Fruit fly (Drosophila melanogaster) whole organism, pupa: Measurements from ENCODE around the gene CG34030.
A peak's percentile ranks its signal among the peaks of the same experiment; 100 is the strongest.

Experiments
- CG10348 ChIP-seq: fragments of 200-800 bp; sonication (Bioruptor generic); IDR thresholded peaks from 2 replicates; pipeline ENCODE4 v1.3.6; 2022; ENCODE audit warnings: missing biosample characterization, missing genetic modification characterization
- CG12605 ChIP-seq: fragments of 200-800 bp; sonication (Bioruptor generic); IDR thresholded peaks from 2 replicates; pipeline ENCODE4 v1.3.6; 2022; ENCODE audit warnings: missing biosample characterization, missing genetic modification characterization
- CG13204 ChIP-seq: fragments of 200-800 bp; sonication (Bioruptor generic); optimal IDR thresholded peaks from 2 replicates; lab custom pipeline; 2018; ENCODE audit warnings: missing biosample characterization, mild to moderate bottlenecking, missing genetic modification characterization, moderate library complexity
- CG14655 ChIP-seq: fragments of 200-800 bp; sonication (Bioruptor generic); optimal IDR thresholded peaks from 3 replicates; lab custom pipeline; 2017; ENCODE audit warnings: mild to moderate bottlenecking, missing biosample characterization, missing genetic modification reagents, missing genetic modification characterization
- CG15710 ChIP-seq: fragments of 200-800 bp; sonication (Bioruptor generic); optimal IDR thresholded peaks from 2 replicates; lab custom pipeline; 2018; ENCODE audit warnings: missing biosample characterization, mild to moderate bottlenecking, missing genetic modification characterization, moderate library complexity
- CG17806 ChIP-seq: fragments of 200-800 bp; sonication (Bioruptor generic); optimal IDR thresholded peaks from 2 replicates; lab custom pipeline; 2018; ENCODE audit warnings: missing biosample characterization, mild to moderate bottlenecking, missing genetic modification characterization, moderate library complexity
- CG32121 ChIP-seq: fragments of 200-800 bp; sonication (Bioruptor generic); IDR thresholded peaks from 2 replicates; pipeline ENCODE4 v1.3.6; 2022; ENCODE audit warnings: missing biosample characterization, missing genetic modification characterization
- CG34367 ChIP-seq: fragments of 200-800 bp; sonication (Bioruptor generic); optimal IDR thresholded peaks from 2 replicates; lab custom pipeline; 2018; ENCODE audit warnings: missing biosample characterization, mild to moderate bottlenecking, missing genetic modification characterization
- CG4496 ChIP-seq: fragments of 200-800 bp; sonication (Bioruptor generic); IDR thresholded peaks from 3 replicates; pipeline ENCODE4 v1.3.6; 2022; ENCODE audit warnings: missing biosample characterization, missing genetic modification characterization
- CG8159 ChIP-seq: fragments of 200-800 bp; sonication (Bioruptor generic); optimal IDR thresholded peaks from 3 replicates; lab custom pipeline; 2018; ENCODE audit warnings: missing biosample characterization, mild to moderate bottlenecking, missing genetic modification characterization, moderate library complexity
- CG8301 ChIP-seq: fragments of 200-800 bp; sonication (Bioruptor generic); optimal IDR thresholded peaks from 2 replicates; lab custom pipeline; 2018; ENCODE audit warnings: missing biosample characterization, mild to moderate bottlenecking, missing genetic modification characterization
- CG9948 ChIP-seq: fragments of 200-800 bp; sonication (Bioruptor generic); optimal IDR thresholded peaks from 2 replicates; lab custom pipeline; 2018; ENCODE audit warnings: missing biosample characterization, mild to moderate bottlenecking, missing genetic modification characterization, moderate library complexity
- D1 ChIP-seq: fragments of 200-800 bp; sonication (Bioruptor generic); optimal IDR thresholded peaks from 2 replicates; lab custom pipeline; 2018; ENCODE audit warnings: missing biosample characterization, mild to moderate bottlenecking, missing genetic modification characterization, moderate library complexity
- EcR ChIP-seq: fragments of 200-800 bp; sonication (Bioruptor generic); optimal IDR thresholded peaks from 3 replicates; lab custom pipeline; 2019; ENCODE audit warnings: missing biosample characterization, missing genetic modification characterization, mild to moderate bottlenecking, moderate library complexity, missing genetic modification reagents
- Ets98B ChIP-seq: fragments of 200-800 bp; sonication (Bioruptor generic); IDR thresholded peaks from 2 replicates; pipeline ENCODE4 v1.3.6; 2022; ENCODE audit warnings: missing biosample characterization, missing genetic modification characterization
- Pif1A ChIP-seq: fragments of 200-800 bp; sonication (Bioruptor generic); optimal IDR thresholded peaks from 3 replicates; lab custom pipeline; 2016; ENCODE audit warnings: missing biosample characterization, missing genetic modification characterization
- Pif1B ChIP-seq: fragments of 200-800 bp; sonication (Bioruptor generic); optimal IDR thresholded peaks from 3 replicates; lab custom pipeline; 2016; ENCODE audit warnings: missing biosample characterization, missing genetic modification characterization
- Snoo ChIP-seq: fragments of 200-800 bp; sonication (Bioruptor generic); optimal IDR thresholded peaks from 3 replicates; lab custom pipeline; 2017; ENCODE audit warnings: missing biosample characterization, mild to moderate bottlenecking, missing genetic modification characterization, inconsistent platforms
- fd96Ca ChIP-seq: fragments of 200-800 bp; sonication (Bioruptor generic); IDR thresholded peaks from 3 replicates; pipeline ENCODE4 v1.3.6; 2022; ENCODE audit warnings: missing biosample characterization, missing genetic modification characterization
- gl ChIP-seq: fragments of 200-800 bp; sonication (Bioruptor generic); optimal IDR thresholded peaks from 2 replicates; lab custom pipeline; 2018; ENCODE audit warnings: missing biosample characterization, mild to moderate bottlenecking, missing genetic modification characterization
- rn ChIP-seq: fragments of 200-800 bp; sonication (Bioruptor generic); IDR thresholded peaks from 2 replicates; pipeline ENCODE4 v1.3.6; 2022; ENCODE audit warnings: missing biosample characterization, missing genetic modification characterization

CG34030 gene

dm6 chr3L:7075147-7075546 is at the start of gene CG34030:
CG34030 (minus strand) TSS chr3L:7075247.
- TF ChIP-seq Ets98B (GFP tag; lab: Robert Waterston, UW) (no peak), CG8301 (tag; lab: Kevin White, UChicago) (no peak), CG12605 (no peak), fd96Ca (no peak), CG15710 (tag; lab: Kevin White, UChicago) (no peak), D1 (tag; lab: Kevin White, UChicago) (no peak), CG34367 (no peak), CG4496 (no peak), CG32121 (GFP tag; lab: Robert Waterston, UW) (no peak), rn (no peak), CG13204 (GFP tag; lab: Kevin White, UChicago) (no peak), CG17806 (tag; lab: Kevin White, UChicago) (no peak)

dm6 chr3L:7122136-7122535 is 47.1 kb upstream of the CG34030 start:
- TF ChIP-seq CG9948 (tag; lab: Kevin White, UChicago) (no peak), CG17806 (tag; lab: Kevin White, UChicago) (no peak), Pif1A (no peak), rn (no peak), Snoo (tag; lab: Kevin White, UChicago) (no peak)

dm6 chr3L:7115944-7116343 is 40.9 kb upstream of the CG34030 start:
- TF ChIP-seq EcR (GFP tag; lab: Kevin White, UChicago) (no peak), CG14655 (no peak), Snoo (tag; lab: Kevin White, UChicago) (no peak), CG4496 (no peak), CG15710 (tag; lab: Kevin White, UChicago) (no peak), D1 (tag; lab: Kevin White, UChicago) (no peak)
- TF ChIP-seq, all 21 proteins: peak for 0

dm6 chr3L:7113010-7113409 is 38.0 kb upstream of the CG34030 start:
- TF ChIP-seq Pif1B (GFP tag; lab: Kevin White, UChicago) (no peak), CG12605 (no peak), rn (no peak), gl (tag; lab: Kevin White, UChicago) (peak; percentile 15), Pif1A (peak; percentile 65), CG14655 (peak; percentile 22), Snoo (tag; lab: Kevin White, UChicago) (no peak), CG17806 (tag; lab: Kevin White, UChicago) (peak; percentile 61), CG10348 (no peak), CG4496 (0 out of 3 replicates have a peak, but pooled peaks have one; percentile 32), Ets98B (GFP tag; lab: Robert Waterston, UW) (no peak), CG34367 (peak; percentile 56), D1 (tag; lab: Kevin White, UChicago) (peak; percentile 34), CG9948 (tag; lab: Kevin White, UChicago) (peak; percentile 60), EcR (GFP tag; lab: Kevin White, UChicago) (peak; percentile 90), CG32121 (GFP tag; lab: Robert Waterston, UW) (no peak), CG8159 (tag; lab: Kevin White, UChicago) (peak; percentile 72), CG15710 (tag; lab: Kevin White, UChicago) (peak; percentile 75), CG13204 (GFP tag; lab: Kevin White, UChicago) (peak; percentile 31), CG8301 (tag; lab: Kevin White, UChicago) (no peak), fd96Ca (no peak)

DNA sequence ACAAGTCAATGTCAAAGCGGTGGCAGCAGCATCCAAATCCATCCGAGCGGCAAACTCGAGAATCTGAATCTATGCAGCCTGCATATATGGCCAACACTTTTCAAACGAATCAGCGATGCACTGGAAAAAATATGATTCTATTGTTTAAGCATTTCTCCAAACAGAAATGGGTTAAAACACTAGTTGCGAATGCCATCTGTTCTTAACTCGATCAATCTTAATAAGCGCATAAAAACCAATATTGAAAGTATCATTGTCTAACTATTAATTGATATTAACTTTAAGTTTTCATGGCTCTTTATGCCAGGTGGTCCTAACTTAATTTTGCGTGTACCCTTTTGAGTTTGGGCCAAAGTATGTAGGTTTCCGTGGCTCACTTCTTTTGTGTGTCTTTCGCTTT is 30.6 kb upstream of the CG34030 start:
- peak; percentile 27 for TF ChIP-seq CG14655
- TF ChIP-seq CG8301 (tag; lab: Kevin White, UChicago): no peak
- TF ChIP-seq, all 21 proteins: peak for 1

dm6 chr3L:7104485-7104884 is 29.4 kb upstream of the CG34030 start:
- TF ChIP-seq gl (tag; lab: Kevin White, UChicago) (no peak), Snoo (tag; lab: Kevin White, UChicago) (no peak)

- TF ChIP-seq CG10348 (no peak), Pif1A (no peak), D1 (tag; lab: Kevin White, UChicago) (no peak), CG14655 (peak; percentile 13), CG34367 (no peak), Snoo (tag; lab: Kevin White, UChicago) (no peak), CG4496 (peak; percentile 40; the same call in 1 of the 3 replicates)
Measured at dm6 chr3L:7103941-7104340, 28.9 kb upstream of the CG34030 start.

dm6 chr3L:7096530-7096929 is 21.5 kb upstream of the CG34030 start:
- TF ChIP-seq rn: 0 out of 2 replicates have a peak, but pooled peaks have one; percentile 15
- TF ChIP-seq CG10348: no peak
- no peak for TF ChIP-seq CG8159 (tag; lab: Kevin White, UChicago)
- no peak for TF ChIP-seq CG15710 (tag; lab: Kevin White, UChicago)
- no peak for TF ChIP-seq CG17806 (tag; lab: Kevin White, UChicago)
- TF ChIP-seq CG34367: no peak
- peak; percentile 74 for TF ChIP-seq Ets98B (GFP tag; lab: Robert Waterston, UW)
- TF ChIP-seq CG4496: peak; percentile 71; the same call in 2 of the 3 replicates
- TF ChIP-seq EcR (GFP tag; lab: Kevin White, UChicago): no peak
- peak; percentile 23 for TF ChIP-seq CG14655
- TF ChIP-seq CG9948 (tag; lab: Kevin White, UChicago): no peak
- TF ChIP-seq fd96Ca: no peak
- peak; percentile 59; the same call in 1 of the 2 replicates for TF ChIP-seq CG32121 (GFP tag; lab: Robert Waterston, UW)
- peak; percentile 20 for TF ChIP-seq Pif1A
- no peak for TF ChIP-seq CG13204 (GFP tag; lab: Kevin White, UChicago)
- no peak for TF ChIP-seq CG12605
- peak; percentile 35 for TF ChIP-seq CG8301 (tag; lab: Kevin White, UChicago)
- TF ChIP-seq gl (tag; lab: Kevin White, UChicago): no peak
- no peak for TF ChIP-seq Snoo (tag; lab: Kevin White, UChicago)
- peak; percentile 7 for TF ChIP-seq Pif1B (GFP tag; lab: Kevin White, UChicago)
- no peak for TF ChIP-seq D1 (tag; lab: Kevin White, UChicago)
- TF ChIP-seq, all 21 proteins: peak for 8
